Worm (Caenorhabditis elegans): ENCODE measurements around the gene ncs-7.

ncs-7 gene

DNA sequence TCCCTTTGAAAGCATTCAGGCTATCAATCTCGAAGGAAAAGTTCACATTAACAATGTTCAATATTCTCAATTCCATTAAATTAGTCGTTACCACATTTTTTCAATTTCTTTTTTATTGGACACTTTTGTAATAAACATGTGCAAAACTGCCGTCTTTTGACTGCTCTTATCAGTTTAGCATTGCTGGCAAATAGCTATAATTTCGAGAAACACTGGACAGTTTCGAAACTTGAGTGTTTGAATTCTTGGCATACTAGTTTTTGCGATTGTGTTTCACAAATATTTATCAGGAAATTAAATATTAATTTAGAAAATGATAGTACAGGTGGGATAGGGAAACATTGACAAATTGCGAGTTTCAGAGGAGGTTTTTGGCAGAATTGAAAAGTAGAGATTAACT, 13.0 kb upstream of the ncs-7 start:
- peak; percentile 58 for TF ChIP-seq nhr-77 (tag; optimal IDR thresholded peaks at IDR 0.05)
- no peak for TF ChIP-seq nhr-48 (tag; optimal IDR thresholded peaks at IDR 0.05)
- peak; percentile 80 for TF ChIP-seq aha-1 (tag)
- TF ChIP-seq lsy-2 (tag; optimal IDR thresholded peaks at IDR 0.05): no peak
- no peak for TF ChIP-seq zag-1 (tag; optimal IDR thresholded peaks at IDR 0.05)
- TF ChIP-seq dve-1 (tag; optimal IDR thresholded peaks at IDR 0.05; ENCODE audit: insufficient read depth): peak; percentile 57
- TF ChIP-seq mdl-1 (tag; optimal IDR thresholded peaks at IDR 0.05): peak in 1 of 2 experiments; percentile 5
- no peak for TF ChIP-seq ceh-28 (tag; optimal IDR thresholded peaks at IDR 0.05)
- no peak for TF ChIP-seq lim-7 (GFP tag; IDR thresholded peaks at IDR 0.05)
- TF ChIP-seq zfp-2 (tag; optimal IDR thresholded peaks at IDR 0.05): no peak
- no peak for TF ChIP-seq nhr-41 (GFP tag; IDR thresholded peaks at IDR 0.05)
- TF ChIP-seq nhr-111 (GFP tag; optimal IDR thresholded peaks at IDR 0.05): no peak
- no peak for TF ChIP-seq ceh-82 (tag; optimal IDR thresholded peaks at IDR 0.05)
- peak; percentile 55 for TF ChIP-seq dmd-6 (GFP tag; IDR thresholded peaks at IDR 0.05)
- peak; percentile 64 for TF ChIP-seq hlh-11 (tag; optimal IDR thresholded peaks at IDR 0.05)
- peak; percentile 91 for TF ChIP-seq pqm-1 (tag; optimal IDR thresholded peaks at IDR 0.05)
- peak; percentile 73 for TF ChIP-seq php-3 (GFP tag; IDR thresholded peaks at IDR 0.05)
- TF ChIP-seq nhr-28 (tag; optimal IDR thresholded peaks at IDR 0.05): peak; percentile 72
- TF ChIP-seq daf-16 (GFP tag; optimal IDR thresholded peaks at IDR 0.05): no peak
- peak; percentile 96 for TF ChIP-seq daf-16 (tag; optimal IDR thresholded peaks at IDR 0.05)
- TF ChIP-seq mep-1 (tag; optimal IDR thresholded peaks at IDR 0.05): peak; percentile 36
- no peak for TF ChIP-seq lir-3 (tag; optimal IDR thresholded peaks at IDR 0.05)

DNA sequence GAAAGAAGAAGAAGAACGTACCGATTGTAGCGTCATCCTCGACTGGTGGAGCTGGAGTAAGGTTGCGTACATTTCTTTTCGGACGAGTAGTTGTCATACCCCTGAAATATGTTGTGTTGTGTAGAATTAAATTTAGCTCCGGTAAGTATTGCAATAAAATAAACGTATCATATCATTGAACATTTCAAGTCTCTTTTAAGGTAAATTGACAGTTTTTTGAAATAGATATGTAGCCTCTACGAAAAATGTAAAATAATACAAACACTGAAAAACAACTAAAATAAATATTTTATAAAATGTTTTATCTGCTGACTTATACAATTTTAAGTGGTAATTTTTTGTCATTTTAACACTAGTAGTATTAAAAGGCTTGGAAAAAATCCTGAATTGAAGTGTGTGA, 4.4 kb upstream of the ncs-7 start, which contains the start of gene C16H3.3:
Gene C16H3.3, minus strand, starts transcription at position 101 of the 400 bp plus-strand sequence.
- peak; percentile 35 for TF ChIP-seq aha-1 (tag)
- TF ChIP-seq nhr-76 (tag; optimal IDR thresholded peaks at IDR 0.05): no peak

DNA sequence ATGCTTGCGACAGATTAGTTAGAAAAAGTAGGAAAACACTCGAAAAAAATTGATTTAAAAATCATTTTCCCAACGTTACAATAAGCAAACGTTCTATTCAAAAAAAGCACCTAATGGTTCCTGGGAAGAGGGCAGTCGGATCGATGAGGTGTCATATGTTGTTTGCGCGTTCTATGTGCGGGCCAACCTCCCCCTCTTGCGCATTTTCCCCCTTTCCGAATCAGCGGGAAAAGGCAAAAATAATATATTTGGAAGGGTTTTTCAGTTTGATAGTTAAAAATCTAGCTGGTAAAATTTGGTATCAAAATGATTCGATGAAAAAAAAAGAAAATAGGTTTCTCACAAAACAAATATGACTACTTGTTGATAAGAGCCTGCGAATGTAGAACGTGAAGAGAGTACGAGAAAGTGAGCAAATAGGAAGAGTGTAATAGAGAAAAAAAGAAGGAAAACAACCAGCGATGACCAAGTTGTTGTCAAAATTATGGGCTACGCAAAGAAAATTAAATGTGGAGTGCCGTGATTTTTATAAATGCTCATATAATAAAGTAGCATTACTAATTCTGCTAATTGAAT, 3.9 kb upstream of the ncs-7 start:
- TF ChIP-seq spr-3 (GFP tag; optimal IDR thresholded peaks at IDR 0.05): no peak
- TF ChIP-seq cey-2 (tag; optimal IDR thresholded peaks at IDR 0.05; ENCODE audit: borderline replicate concordance, insufficient read depth): no peak
- no peak for TF ChIP-seq nhr-102 (tag; optimal IDR thresholded peaks at IDR 0.05)
- TF ChIP-seq lir-3 (tag; optimal IDR thresholded peaks at IDR 0.05): no peak
- TF ChIP-seq lin-1 (GFP tag; IDR thresholded peaks at IDR 0.05): no peak
- no peak for TF ChIP-seq zip-2 (tag; optimal IDR thresholded peaks at IDR 0.05)
- TF ChIP-seq ztf-11 (tag; optimal IDR thresholded peaks at IDR 0.05): no peak
- TF ChIP-seq lin-39 (tag; optimal IDR thresholded peaks at IDR 0.05): no peak
- peak; percentile 61 for TF ChIP-seq mes-2 (tag; optimal IDR thresholded peaks at IDR 0.05; ENCODE audit: poor library complexity, severe bottlenecking)
- TF ChIP-seq lsy-2 (tag; optimal IDR thresholded peaks at IDR 0.05): peak in 1 of 2 experiments; percentile 74
- TF ChIP-seq ceh-20 (GFP tag; IDR thresholded peaks at IDR 0.05): peak; percentile 26; the same call in 1 of the 2 replicates
- TF ChIP-seq hmg-1.1 (GFP tag; IDR thresholded peaks at IDR 0.05): peak; percentile 68
- TF ChIP-seq set-16 (GFP tag; IDR thresholded peaks at IDR 0.05): no peak
- no peak for TF ChIP-seq D1046.2 (GFP tag; IDR thresholded peaks at IDR 0.05)
- TF ChIP-seq tra-1 (GFP tag; IDR thresholded peaks at IDR 0.05): no peak
- no peak for TF ChIP-seq jun-1 (tag; optimal IDR thresholded peaks at IDR 0.05)
- no peak for TF ChIP-seq zip-11 (GFP tag; IDR thresholded peaks at IDR 0.05)
- TF ChIP-seq nhr-11 (tag; optimal IDR thresholded peaks at IDR 0.05): peak; percentile 38
- no peak for TF ChIP-seq arid-1 (GFP tag; conservative IDR thresholded peaks at IDR 0.05)
- peak; percentile 77 for TF ChIP-seq rbr-2 (tag; optimal IDR thresholded peaks at IDR 0.05)
- TF ChIP-seq ceh-44 (GFP tag; IDR thresholded peaks at IDR 0.05): no peak
- no peak for TF ChIP-seq daf-12 (tag; optimal IDR thresholded peaks at IDR 0.05)
- TF ChIP-seq tag-97 (GFP tag; IDR thresholded peaks at IDR 0.05): no peak
- no peak for TF ChIP-seq snpc-1.2 (GFP tag; IDR thresholded peaks at IDR 0.05)
- no peak for TF ChIP-seq ceh-62 (tag; optimal IDR thresholded peaks at IDR 0.05)
- no peak for TF ChIP-seq zag-1 (tag; optimal IDR thresholded peaks at IDR 0.05)
- TF ChIP-seq F10B5.3 (tag; optimal IDR thresholded peaks at IDR 0.05): no peak
- no peak for TF ChIP-seq mxl-3 (GFP tag; optimal IDR thresholded peaks at IDR 0.05)
- no peak for TF ChIP-seq daf-16 (GFP tag; optimal IDR thresholded peaks at IDR 0.05)
- peak; percentile 88 for TF ChIP-seq daf-16 (tag; optimal IDR thresholded peaks at IDR 0.05)
- TF ChIP-seq unc-39 (tag; optimal IDR thresholded peaks at IDR 0.05): no peak
